Worm (Caenorhabditis elegans) whole organism, young adult: Measurements from ENCODE around the gene let-721.

Experiments used
- C17E4.6 ChIP-seq: fragments of 200-800 bp; sonication (Bioruptor generic); IDR thresholded peaks from 2 replicates; pipeline ENCODE4 v1.3.6; 2022; ENCODE audit warnings: missing genetic modification reagents, missing genetic modification characterization, missing compliant biosample characterization
- F33H1.4 ChIP-seq: fragments of 200-800 bp; sonication (Bioruptor generic); IDR thresholded peaks from 2 replicates; pipeline ENCODE4 v1.3.6; 2022; ENCODE audit warnings: missing genetic modification reagents, missing genetic modification characterization, missing compliant biosample characterization
- K12H6.12 ChIP-seq: fragments of 200-800 bp; sonication (Bioruptor generic); optimal IDR thresholded peaks from 2 replicates; lab custom pipeline; 2018; ENCODE audit warnings: mild to moderate bottlenecking, missing genetic modification characterization, missing compliant biosample characterization
- T07F8.4 ChIP-seq: sonication (generic microtip); optimal IDR thresholded peaks from 2 replicates; lab custom pipeline; 2016; ENCODE audit warnings: mild to moderate bottlenecking, missing genetic modification characterization, moderate library complexity, missing compliant biosample characterization
- Y67H2A.10 ChIP-seq: fragments of 200-800 bp; sonication (Bioruptor generic); conservative IDR thresholded peaks from 2 replicates; pipeline ENCODE4 v1.3.6; 2022; ENCODE audit warnings: missing genetic modification reagents, missing genetic modification characterization, missing compliant biosample characterization
- akir-1 ChIP-seq: fragments of 200-800 bp; sonication (Bioruptor generic); optimal IDR thresholded peaks from 2 replicates; lab custom pipeline; 2018; ENCODE audit warnings: mild to moderate bottlenecking, missing genetic modification characterization, moderate library complexity, missing compliant biosample characterization
- atf-7 ChIP-seq: sonication (generic microtip); optimal IDR thresholded peaks from 2 replicates; lab custom pipeline; 2017; ENCODE audit warnings: mild to moderate bottlenecking, missing genetic modification characterization, missing compliant biosample characterization
- athp-1 ChIP-seq: sonication (generic microtip); optimal IDR thresholded peaks from 2 replicates; lab custom pipeline; 2017; ENCODE audit warnings: mild to moderate bottlenecking, missing genetic modification characterization, missing compliant biosample characterization
- attf-3 ChIP-seq: fragments of 200-800 bp; sonication (Bioruptor generic); conservative IDR thresholded peaks from 2 replicates; pipeline ENCODE4 v1.3.6; 2022; ENCODE audit warnings: missing genetic modification reagents, missing genetic modification characterization, missing compliant biosample characterization
- bed-2 ChIP-seq: fragments of 200-800 bp; sonication (Bioruptor generic); IDR thresholded peaks from 2 replicates; pipeline ENCODE4 v1.3.6; 2022; ENCODE audit warnings: missing genetic modification reagents, missing genetic modification characterization, missing compliant biosample characterization
- ccch-3 ChIP-seq: fragments of 200-800 bp; sonication (Bioruptor generic); optimal IDR thresholded peaks from 2 replicates; lab custom pipeline; 2018; ENCODE audit warnings: mild to moderate bottlenecking, missing genetic modification characterization, missing compliant biosample characterization
- ceh-40 ChIP-seq: fragments of 200-800 bp; sonication (Bioruptor generic); IDR thresholded peaks from 2 replicates; pipeline ENCODE4 v1.3.6; 2022; ENCODE audit warnings: missing genetic modification characterization, missing compliant biosample characterization
- dpl-1 ChIP-seq: fragments of 150-350 bp; optimal IDR thresholded peaks from 2 replicates; lab custom pipeline; 2014; ENCODE audit warnings: missing biosample characterization, missing genetic modification reagents, missing genetic modification characterization
- efl-1 ChIP-seq: fragments of 150-350 bp; optimal IDR thresholded peaks from 2 replicates; lab custom pipeline; 2014; ENCODE audit warnings: missing biosample characterization, missing genetic modification reagents, missing genetic modification characterization
- egl-18 ChIP-seq: fragments of 200-800 bp; sonication (Bioruptor generic); IDR thresholded peaks from 2 replicates; pipeline ENCODE4 v1.3.6; 2022; ENCODE audit warnings: missing genetic modification reagents, missing genetic modification characterization, missing compliant biosample characterization
- egl-44 ChIP-seq: fragments of 200-800 bp; sonication (Bioruptor generic); IDR thresholded peaks from 2 replicates; pipeline ENCODE4 v1.3.6; 2022; ENCODE audit warnings: missing genetic modification reagents, missing genetic modification characterization, missing compliant biosample characterization
- ekl-4 ChIP-seq: fragments of 200-800 bp; sonication (Bioruptor generic); IDR thresholded peaks from 2 replicates; pipeline ENCODE4 v1.3.6; 2022; ENCODE audit warnings: missing genetic modification reagents, missing genetic modification characterization, missing compliant biosample characterization
- ets-4 ChIP-seq: fragments of 200-800 bp; sonication (Bioruptor generic); optimal IDR thresholded peaks from 2 replicates; lab custom pipeline; 2018; ENCODE audit warnings: mild to moderate bottlenecking, missing genetic modification characterization, missing compliant biosample characterization
- hlh-26 ChIP-seq: fragments of 200-800 bp; sonication (Bioruptor generic); conservative IDR thresholded peaks from 2 replicates; pipeline ENCODE4 v1.3.6; 2022; ENCODE audit warnings: missing genetic modification reagents, missing genetic modification characterization, missing compliant biosample characterization
- hmg-1.2 ChIP-seq: fragments of 200-800 bp; sonication (Bioruptor generic); IDR thresholded peaks from 2 replicates; pipeline ENCODE4 v1.3.6; 2022; ENCODE audit warnings: missing genetic modification reagents, missing genetic modification characterization, missing compliant biosample characterization
- hmg-20 ChIP-seq: fragments of 200-800 bp; sonication (Bioruptor generic); IDR thresholded peaks from 2 replicates; pipeline ENCODE4 v1.3.6; 2022; ENCODE audit warnings: missing genetic modification reagents, missing genetic modification characterization, missing compliant biosample characterization
- lag-1 ChIP-seq: fragments of 200-800 bp; sonication (Bioruptor generic); IDR thresholded peaks from 2 replicates; pipeline ENCODE4 v1.3.6; 2022; ENCODE audit warnings: missing genetic modification reagents, missing genetic modification characterization, missing compliant biosample characterization
- lin-26 ChIP-seq: fragments of 200-800 bp; sonication (Bioruptor generic); IDR thresholded peaks from 2 replicates; pipeline ENCODE4 v1.3.6; 2022; ENCODE audit warnings: missing genetic modification reagents, missing genetic modification characterization, missing compliant biosample characterization
- lin-35 ChIP-seq, 3 experiments: fragments of 150-350 bp in 2 of 3; sonication (generic microtip) in 1 of 3; optimal IDR thresholded peaks; 2 replicates each; lab custom pipeline; 2014 to 2018; ENCODE audit warnings: missing biosample characterization in 3 of 3, missing genetic modification characterization in 3 of 3, missing genetic modification reagents in 3 of 3
- lin-54 ChIP-seq: fragments of 200-800 bp; sonication (Bioruptor generic); optimal IDR thresholded peaks from 2 replicates; lab custom pipeline; 2018; ENCODE audit warnings: mild to moderate bottlenecking, missing genetic modification characterization, missing compliant biosample characterization
- lir-1 ChIP-seq: fragments of 200-800 bp; sonication (Bioruptor generic); conservative IDR thresholded peaks from 2 replicates; pipeline ENCODE4 v1.3.6; 2022; ENCODE audit warnings: missing genetic modification reagents, missing genetic modification characterization, missing compliant biosample characterization
- lsl-1 ChIP-seq: fragments of 200-800 bp; sonication (Bioruptor generic); optimal IDR thresholded peaks from 2 replicates; lab custom pipeline; 2018; ENCODE audit warnings: mild to moderate bottlenecking, missing genetic modification characterization, moderate library complexity, missing compliant biosample characterization
- madf-6 ChIP-seq: fragments of 200-800 bp; sonication (Bioruptor generic); IDR thresholded peaks from 2 replicates; pipeline ENCODE4 v1.3.6; 2022; ENCODE audit warnings: missing genetic modification reagents, missing genetic modification characterization, missing compliant biosample characterization
- nfyb-1 ChIP-seq: fragments of 200-800 bp; sonication (Bioruptor generic); IDR thresholded peaks from 2 replicates; pipeline ENCODE4 v1.3.6; 2022; ENCODE audit warnings: missing genetic modification reagents, missing genetic modification characterization, missing compliant biosample characterization
- nhr-27 ChIP-seq: fragments of 200-800 bp; sonication (Bioruptor generic); optimal IDR thresholded peaks from 2 replicates; lab custom pipeline; 2018; ENCODE audit warnings: mild to moderate bottlenecking, missing genetic modification characterization, moderate library complexity, missing compliant biosample characterization
- nhr-80 ChIP-seq: sonication (generic microtip); optimal IDR thresholded peaks from 2 replicates; lab custom pipeline; 2016; ENCODE audit warnings: missing genetic modification characterization, missing compliant biosample characterization
- snpc-1.3 ChIP-seq: sonication (generic microtip); optimal IDR thresholded peaks from 2 replicates; lab custom pipeline; 2017; ENCODE audit warnings: missing genetic modification characterization, mild to moderate bottlenecking, missing compliant biosample characterization, antibody characterized with exemption, moderate library complexity, missing genotype, missing genetic modification reagents; ENCODE audit not compliant: insufficient read depth
- snpc-3.4 ChIP-seq: sonication (generic microtip); optimal IDR thresholded peaks from 2 replicates; lab custom pipeline; 2017; ENCODE audit warnings: missing genetic modification characterization, mild to moderate bottlenecking, missing compliant biosample characterization, antibody characterized with exemption, moderate library complexity, missing genotype, missing genetic modification reagents
- snpc-4 ChIP-seq, 5 experiments: fragments of 150-350 bp in 1 of 5; sonication (generic microtip) in 4 of 5; optimal IDR thresholded peaks; 2 replicates each; lab custom pipeline; 2014 to 2018; ENCODE audit warnings: missing genetic modification characterization in 5 of 5, missing biosample characterization in 3 of 5, antibody characterized with exemption in 2 of 5, mild to moderate bottlenecking in 2 of 5, missing compliant biosample characterization in 2 of 5, missing genotype in 2 of 5, moderate library complexity in 2 of 5, missing genetic modification reagents in 1 of 5
- tbx-9 ChIP-seq: sonication (generic microtip); optimal IDR thresholded peaks from 2 replicates; lab custom pipeline; 2016; ENCODE audit warnings: borderline replicate concordance, missing genetic modification characterization, inconsistent platforms, missing compliant biosample characterization
- xnd-1 ChIP-seq: sonication (generic microtip); optimal IDR thresholded peaks from 2 replicates; lab custom pipeline; 2016; ENCODE audit warnings: missing genotype, missing genetic modification reagents, missing genetic modification characterization, missing compliant biosample characterization
- ztf-18 ChIP-seq: sonication (generic microtip); optimal IDR thresholded peaks from 2 replicates; lab custom pipeline; 2016; ENCODE audit warnings: missing genotype, mild to moderate bottlenecking, missing genetic modification characterization, missing compliant biosample characterization
- ztf-22 ChIP-seq: fragments of 200-800 bp; sonication (Bioruptor generic); optimal IDR thresholded peaks from 2 replicates; lab custom pipeline; 2018; ENCODE audit warnings: mild to moderate bottlenecking, missing genetic modification characterization, moderate library complexity, missing compliant biosample characterization
- ztf-26 ChIP-seq: sonication (generic microtip); optimal IDR thresholded peaks from 2 replicates; lab custom pipeline; 2017; ENCODE audit warnings: missing genetic modification characterization, missing compliant biosample characterization

Gene let-721

ce11 chrIII:6446807-6447206 lies at the start of gene let-721:
TSS of gene let-721 (minus strand) at chrIII:6446907.
- no peak for TF ChIP-seq xnd-1 (tag; lab: Kevin White, UChicago)
- TF ChIP-seq akir-1 = no peak

ce11 chrIII:6495191-6495723 lies 48.5 kb upstream of the let-721 start, which contains the start of gene F23F12.13:
TSS of gene F23F12.13 (plus strand) at chrIII:6495673.
- TF ChIP-seq ceh-40 (GFP tag; lab: Robert Waterston, UW) = no peak
- TF ChIP-seq nhr-80 (tag; lab: Kevin White, UChicago) = peak; percentile 54
- TF ChIP-seq, all 124 proteins: peak for 1

- TF ChIP-seq hmg-20 (GFP tag; lab: Robert Waterston, UW) (no peak), athp-1 (no peak), ztf-26 (tag; lab: Kevin White, UChicago) (no peak), hmg-1.2 (GFP tag; lab: Robert Waterston, UW) (no peak), ets-4 (GFP tag; lab: Kevin White, UChicago) (no peak), lsl-1 (no peak), C17E4.6 (no peak), tbx-9 (no peak), akir-1 (no peak), ceh-40 (GFP tag; lab: Robert Waterston, UW) (no peak), Y67H2A.10 (GFP tag; lab: Robert Waterston, UW) (no peak), efl-1 (GFP tag; lab: Kevin White, UChicago) (no peak), egl-18 (GFP tag; lab: Robert Waterston, UW) (no peak), ztf-18 (no peak), atf-7 (tag; lab: Kevin White, UChicago) (no peak), hlh-26 (GFP tag; lab: Robert Waterston, UW) (no peak), ccch-3 (GFP tag; lab: Kevin White, UChicago) (no peak)
- TF ChIP-seq, all 124 proteins: peak for 0
These were observed 46.1 kb upstream of the let-721 start, which contains the start of gene srb-11 for ce11 chrIII:6492807-6493206. TSS of gene srb-11 (minus strand) at chrIII:6492907.

ce11 chrIII:6490989-6491388 lies 44.3 kb upstream of the let-721 start:
- TF ChIP-seq bed-2 (GFP tag; lab: Robert Waterston, UW) (no peak), ceh-40 (GFP tag; lab: Robert Waterston, UW) (no peak), lin-26 (GFP tag; lab: Robert Waterston, UW) (no peak), lir-1 (GFP tag; lab: Robert Waterston, UW) (no peak), K12H6.12 (tag; lab: Kevin White, UChicago) (no peak)

DNA sequence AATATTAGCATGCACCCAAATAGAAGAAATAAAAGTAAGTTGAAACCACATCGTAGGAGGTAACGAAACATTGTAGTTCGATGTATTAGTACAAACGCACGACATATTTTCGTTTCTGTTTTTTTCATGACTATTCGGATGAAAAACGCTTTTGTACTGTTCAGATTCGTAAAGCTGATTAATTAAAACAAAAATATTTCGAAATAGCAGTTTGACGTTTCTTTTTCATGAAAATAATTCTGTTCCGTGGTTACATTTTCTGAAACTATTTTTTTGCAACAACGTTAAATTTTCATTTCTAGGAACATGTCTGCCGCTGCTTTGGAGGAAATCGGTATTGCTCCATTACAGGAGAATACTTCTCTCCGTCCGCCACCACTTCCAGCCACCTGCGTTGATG lies 42.8 kb upstream of the let-721 start, which contains the start of gene rpt-3:
Gene rpt-3, plus strand, starts transcription at position 301 of the 400 bp plus-strand sequence.
- TF ChIP-seq T07F8.4 (tag; lab: Kevin White, UChicago) (no peak), ekl-4 (no peak), madf-6 (GFP tag; lab: Robert Waterston, UW) (peak; percentile 33)
- TF ChIP-seq, all 124 proteins: peak for 1

DNA sequence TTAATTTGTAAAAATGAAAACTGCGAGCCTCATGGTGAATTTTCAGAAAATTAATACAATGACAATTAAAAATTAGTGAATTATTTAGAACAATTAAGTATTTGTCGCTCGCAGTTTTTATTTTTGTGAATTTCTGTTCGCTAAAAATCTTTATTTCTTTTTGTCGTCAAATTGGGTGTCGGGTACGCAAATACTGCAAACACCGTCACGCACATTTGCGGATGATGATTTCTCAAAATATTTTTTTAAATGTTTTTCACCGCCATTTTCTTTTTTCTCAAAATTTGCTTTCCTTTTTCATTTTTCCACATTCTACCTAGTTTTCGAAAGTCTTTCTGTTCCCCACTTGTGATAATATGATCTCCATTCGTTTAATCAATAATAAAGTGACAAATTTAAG lies 42.2 kb upstream of the let-721 start:
- TF ChIP-seq F33H1.4 (GFP tag; lab: Robert Waterston, UW) = peak; percentile 34; the same call in 1 of the 2 replicates
- peak; percentile 52 for TF ChIP-seq snpc-3.4 (tag; lab: Kevin White, UChicago)
- TF ChIP-seq ztf-22 (GFP tag; lab: Kevin White, UChicago) = no peak
- no peak for TF ChIP-seq egl-44 (GFP tag; lab: Robert Waterston, UW)
- peak; percentile 73 for TF ChIP-seq snpc-1.3 (tag; lab: Kevin White, UChicago)
- TF ChIP-seq nhr-27 (tag; lab: Kevin White, UChicago) = no peak
- no peak for TF ChIP-seq snpc-4 (GFP tag; optimal IDR thresholded peaks at IDR 0.05; lab: Kevin White, UChicago)
- peak in 1 of 4 experiments; percentile 1 for TF ChIP-seq snpc-4 (tag; optimal IDR thresholded peaks at IDR 0.05; lab: Kevin White, UChicago)
- TF ChIP-seq lag-1 = no peak
- TF ChIP-seq dpl-1 (GFP tag; lab: Kevin White, UChicago) = peak; percentile 24
- no peak for TF ChIP-seq lin-35 (GFP tag; optimal IDR thresholded peaks at IDR 0.05; lab: Kevin White, UChicago)
- 0 out of 2 replicates have a peak, but pooled peaks have one; percentile 9 for TF ChIP-seq hmg-1.2 (GFP tag; lab: Robert Waterston, UW)
- peak; percentile 60; the same call in 1 of the 2 replicates for TF ChIP-seq nfyb-1 (GFP tag; lab: Robert Waterston, UW)
- TF ChIP-seq attf-3 (GFP tag; lab: Robert Waterston, UW) = 0 out of 2 replicates have a peak, but pooled peaks have one; percentile 12
- TF ChIP-seq lin-54 (GFP tag; lab: Kevin White, UChicago) = peak; percentile 51
